Worm (Caenorhabditis elegans) whole organism, mixed stage, embryonic: ENCODE data around the gene pen-2.

Experiments
- M03D4.4 ChIP-seq: sonication (generic microtip); optimal IDR thresholded peaks from 2 replicates; lab custom pipeline; 2017; ENCODE audit warnings: mild to moderate bottlenecking, missing genetic modification characterization, missing compliant biosample characterization
- bed-3 ChIP-seq: fragments of 200-800 bp; sonication (Bioruptor generic); optimal IDR thresholded peaks from 3 replicates; lab custom pipeline; 2018; ENCODE audit warnings: mild to moderate bottlenecking, missing genetic modification characterization, moderate library complexity, missing compliant biosample characterization
- blmp-1 ChIP-seq: fragments of 150-350 bp; optimal IDR thresholded peaks from 2 replicates; lab custom pipeline; 2014; ENCODE audit warnings: missing biosample characterization, missing genetic modification characterization
- mab-5 ChIP-seq: fragments of 150-350 bp; optimal IDR thresholded peaks from 2 replicates; lab custom pipeline; 2014; ENCODE audit warnings: missing biosample characterization, missing genetic modification characterization
- nhr-237 ChIP-seq: fragments of 150-350 bp; optimal IDR thresholded peaks from 2 replicates; lab custom pipeline; 2014; ENCODE audit warnings: missing biosample characterization, missing genetic modification characterization
- pha-4 ChIP-seq: fragments of 150-350 bp; optimal IDR thresholded peaks from 2 replicates; lab custom pipeline; 2018; ENCODE audit warnings: missing biosample characterization, missing genetic modification reagents, missing genetic modification characterization
- unc-39 ChIP-seq: fragments of 150-350 bp; optimal IDR thresholded peaks from 2 replicates; lab custom pipeline; 2014; ENCODE audit warnings: missing biosample characterization, missing genetic modification characterization

- no peak for TF ChIP-seq pha-4 (tag; lab: Kevin White, UChicago)
- TF ChIP-seq M03D4.4 (tag; lab: Kevin White, UChicago), result no peak
- TF ChIP-seq mab-5 (tag; lab: Kevin White, UChicago), result no peak
- no peak for TF ChIP-seq bed-3 (GFP tag; lab: Kevin White, UChicago)
- TF ChIP-seq blmp-1 (tag; lab: Kevin White, UChicago), result no peak
- no peak for TF ChIP-seq unc-39
- TF ChIP-seq nhr-237, result no peak
These were observed 29.2 kb downstream of the pen-2 start for ce11 chrIII:11372199-11372938.
